Worm (Caenorhabditis elegans): ENCODE results near the gene wrt-6.

Gene wrt-6

DNA sequence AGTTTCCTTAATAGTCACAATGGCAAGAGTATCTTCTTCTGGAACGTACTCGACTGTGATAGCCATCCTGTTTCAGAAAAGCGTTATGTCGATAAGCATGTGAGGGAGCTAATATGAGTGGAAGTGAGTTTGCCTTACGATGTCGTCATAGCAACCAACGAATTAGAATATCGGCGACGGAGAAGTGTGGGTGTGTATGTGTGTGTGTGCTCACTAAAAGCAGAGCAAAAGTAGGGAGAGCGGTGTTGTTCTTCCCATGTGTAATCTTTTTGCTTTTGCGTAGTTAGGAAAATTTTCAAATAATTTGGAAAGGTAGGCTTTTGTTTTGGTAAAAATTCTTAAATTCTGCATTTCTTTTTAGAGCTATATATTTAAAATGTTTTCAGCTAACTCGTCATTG is 28.9 kb upstream of the wrt-6 start, which contains the start of gene ZK813.5:
ZK813.5 (minus strand) TSS at position 101 of the 400 bp plus-strand sequence.
- TF ChIP-seq ceh-36 (tag; optimal IDR thresholded peaks at IDR 0.05) (no peak), ceh-13 (GFP tag; optimal IDR thresholded peaks at IDR 0.05) (no peak), F13C5.2 (tag; optimal IDR thresholded peaks at IDR 0.05) (no peak), flt-1 (GFP tag; IDR thresholded peaks at IDR 0.05) (no peak), tbx-37 (GFP tag; conservative IDR thresholded peaks at IDR 0.05) (no peak), hmg-4 (GFP tag; optimal IDR thresholded peaks at IDR 0.05) (no peak), tra-4 (tag; optimal IDR thresholded peaks at IDR 0.05) (no peak), aly-1 (tag; optimal IDR thresholded peaks at IDR 0.05) (no peak), sea-1 (GFP tag; conservative IDR thresholded peaks at IDR 0.05) (no peak), hnd-1 (tag; optimal IDR thresholded peaks at IDR 0.05) (no peak), tbx-11 (GFP tag; IDR thresholded peaks at IDR 0.05) (no peak), B0310.2 (tag; optimal IDR thresholded peaks at IDR 0.05) (no peak), ama-1 (optimal IDR thresholded peaks at IDR 0.05) (no peak), hmbx-1 (tag; optimal IDR thresholded peaks at IDR 0.05) (no peak), ets-7 (tag; optimal IDR thresholded peaks at IDR 0.05) (no peak), pes-1 (GFP tag; IDR thresholded peaks at IDR 0.05) (no peak)

DNA sequence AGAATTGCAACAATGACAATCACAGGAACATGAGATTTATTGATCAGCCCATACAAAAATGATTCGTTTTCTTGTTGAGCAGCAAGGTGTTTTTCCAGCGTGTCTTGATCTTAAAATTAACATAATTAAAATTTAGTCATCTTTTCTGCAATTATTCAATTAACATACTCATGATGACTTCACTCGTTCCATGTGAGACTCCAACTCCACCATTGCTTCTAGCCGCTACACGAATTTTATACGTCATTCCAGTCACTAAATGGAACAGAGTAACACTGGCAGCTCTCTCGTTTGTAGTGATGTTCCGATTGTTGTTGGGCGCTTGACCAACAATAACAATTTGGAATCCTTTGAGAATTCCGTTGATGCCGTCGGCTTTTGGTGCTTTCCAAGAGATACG is 26.2 kb upstream of the wrt-6 start:
- TF ChIP-seq B0310.2 (tag; optimal IDR thresholded peaks at IDR 0.05) (no peak), sea-1 (GFP tag; conservative IDR thresholded peaks at IDR 0.05) (no peak), flt-1 (GFP tag; IDR thresholded peaks at IDR 0.05) (no peak), ets-7 (tag; optimal IDR thresholded peaks at IDR 0.05) (no peak), ama-1 (optimal IDR thresholded peaks at IDR 0.05) (no peak), aly-1 (tag; optimal IDR thresholded peaks at IDR 0.05) (no peak), hnd-1 (tag; optimal IDR thresholded peaks at IDR 0.05) (no peak), tra-4 (tag; optimal IDR thresholded peaks at IDR 0.05) (no peak), hmg-4 (GFP tag; optimal IDR thresholded peaks at IDR 0.05) (no peak), pes-1 (GFP tag; IDR thresholded peaks at IDR 0.05) (no peak)

DNA sequence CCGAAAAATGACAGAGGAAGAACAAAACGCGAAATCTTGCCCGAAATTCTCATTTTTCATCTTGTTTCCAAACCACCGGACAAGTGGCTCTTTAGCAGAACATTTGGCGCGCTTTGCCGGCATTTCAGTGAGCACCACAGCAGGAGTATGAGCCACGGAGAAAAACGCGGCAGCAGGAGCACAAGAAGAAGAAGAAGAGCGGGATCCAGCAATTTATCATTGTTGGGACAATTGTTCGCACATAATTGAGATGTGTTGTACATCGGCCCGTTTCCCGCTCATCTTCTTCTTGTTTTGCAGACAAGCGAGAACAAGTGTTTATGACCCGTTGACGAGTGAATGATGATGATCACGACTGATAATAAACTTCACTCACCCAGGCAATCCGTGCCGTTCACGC is 24.5 kb upstream of the wrt-6 start:
- TF ChIP-seq B0310.2 (tag; optimal IDR thresholded peaks at IDR 0.05) (no peak), ceh-13 (GFP tag; optimal IDR thresholded peaks at IDR 0.05) (no peak), hmg-4 (GFP tag; optimal IDR thresholded peaks at IDR 0.05) (no peak), tbx-11 (GFP tag; IDR thresholded peaks at IDR 0.05) (no peak), hmbx-1 (tag; optimal IDR thresholded peaks at IDR 0.05) (no peak), ets-7 (tag; optimal IDR thresholded peaks at IDR 0.05) (no peak), scrt-1 (GFP tag; IDR thresholded peaks at IDR 0.05) (no peak), hnd-1 (tag; optimal IDR thresholded peaks at IDR 0.05) (no peak), ceh-36 (tag; optimal IDR thresholded peaks at IDR 0.05) (no peak), aly-1 (tag; optimal IDR thresholded peaks at IDR 0.05) (no peak)

DNA sequence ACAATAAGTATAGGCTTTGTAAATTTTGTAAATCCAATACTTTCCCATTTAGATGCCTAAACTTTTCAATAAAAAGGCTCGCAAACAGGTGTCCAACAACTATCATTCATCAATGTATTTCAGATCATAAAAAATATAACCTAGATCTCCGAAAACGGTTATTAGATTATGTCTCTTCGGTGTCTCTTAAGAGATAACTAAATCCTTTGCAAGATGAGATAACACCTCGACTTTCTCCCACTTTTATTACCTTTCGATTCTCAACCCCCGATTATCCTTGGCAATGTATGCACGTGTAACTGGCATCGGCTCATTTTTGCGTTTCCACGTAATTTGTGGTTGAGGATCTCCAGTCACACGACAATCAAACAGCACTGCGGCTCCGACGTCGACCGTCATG is 18.0 kb upstream of the wrt-6 start:
- TF ChIP-seq flt-1 (GFP tag; IDR thresholded peaks at IDR 0.05) (no peak), ama-1 (optimal IDR thresholded peaks at IDR 0.05) (no peak), ets-7 (tag; optimal IDR thresholded peaks at IDR 0.05) (no peak), ceh-36 (tag; optimal IDR thresholded peaks at IDR 0.05) (no peak), B0310.2 (tag; optimal IDR thresholded peaks at IDR 0.05) (no peak), tra-4 (tag; optimal IDR thresholded peaks at IDR 0.05) (no peak), tbx-11 (GFP tag; IDR thresholded peaks at IDR 0.05) (no peak), ceh-13 (GFP tag; optimal IDR thresholded peaks at IDR 0.05) (no peak), F13C5.2 (tag; optimal IDR thresholded peaks at IDR 0.05) (no peak), tbx-37 (GFP tag; conservative IDR thresholded peaks at IDR 0.05) (no peak), hmg-4 (GFP tag; optimal IDR thresholded peaks at IDR 0.05) (no peak)

DNA sequence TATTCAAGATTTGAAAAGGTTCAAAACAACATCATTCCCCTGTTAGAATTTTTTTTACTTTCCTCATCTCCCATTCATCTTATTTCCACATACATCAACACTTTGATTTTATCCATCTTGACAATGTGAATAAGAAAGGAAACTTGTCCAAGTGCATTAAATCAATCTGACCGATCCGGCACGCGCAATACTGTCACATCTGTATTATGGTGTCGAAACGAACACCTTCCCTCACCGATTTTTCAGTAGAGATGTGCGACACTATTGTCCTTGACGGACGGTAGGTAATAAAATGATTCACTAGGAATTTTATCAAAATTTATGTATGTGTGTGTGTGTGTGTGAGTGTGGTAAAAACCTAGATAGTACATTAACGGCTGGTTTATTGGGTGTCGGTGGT is 16.2 kb upstream of the wrt-6 start:
- TF ChIP-seq tbx-11 (GFP tag; IDR thresholded peaks at IDR 0.05) (no peak), hmg-4 (GFP tag; optimal IDR thresholded peaks at IDR 0.05) (no peak), F13C5.2 (tag; optimal IDR thresholded peaks at IDR 0.05) (no peak), pes-1 (GFP tag; IDR thresholded peaks at IDR 0.05) (no peak), tbx-37 (GFP tag; conservative IDR thresholded peaks at IDR 0.05) (no peak), tra-4 (tag; optimal IDR thresholded peaks at IDR 0.05) (no peak), sea-1 (GFP tag; conservative IDR thresholded peaks at IDR 0.05) (no peak), hnd-1 (tag; optimal IDR thresholded peaks at IDR 0.05) (no peak), flt-1 (GFP tag; IDR thresholded peaks at IDR 0.05) (no peak), ceh-36 (tag; optimal IDR thresholded peaks at IDR 0.05) (no peak)

DNA sequence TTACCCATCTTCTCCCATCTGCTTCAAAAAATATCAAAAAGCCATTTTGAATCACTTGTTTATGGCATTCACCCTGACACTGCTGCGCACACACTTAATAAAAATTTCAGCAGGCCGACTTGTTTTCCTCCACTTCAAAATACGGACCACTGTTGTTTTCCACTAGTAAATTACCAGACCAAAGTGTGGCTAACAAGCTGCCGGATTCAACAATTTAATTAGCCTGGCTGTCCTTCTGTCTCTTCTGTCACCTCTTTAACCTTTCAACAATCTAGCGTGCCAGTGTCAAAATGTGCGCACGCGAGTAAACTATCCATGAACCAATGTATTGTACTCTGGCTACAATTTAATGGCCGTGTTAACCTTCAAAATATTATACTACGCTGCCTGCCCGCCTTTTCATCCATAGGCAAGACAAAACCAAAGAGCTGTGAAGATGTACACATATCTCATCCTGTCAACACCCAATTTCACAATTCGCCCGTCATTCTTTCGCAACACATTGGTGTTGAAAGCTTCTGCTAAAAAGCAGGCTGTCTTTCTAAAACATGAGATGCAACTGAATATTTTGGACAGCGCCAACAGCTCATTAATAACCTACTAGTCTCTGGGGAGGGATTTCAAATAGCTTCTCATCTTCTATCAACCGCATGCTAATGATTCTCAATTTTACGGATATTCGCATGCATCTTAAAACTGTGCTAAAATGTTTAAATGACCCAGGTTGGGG is 15.6 kb upstream of the wrt-6 start:
- no peak for TF ChIP-seq ets-7 (tag; optimal IDR thresholded peaks at IDR 0.05)
- no peak for TF ChIP-seq hnd-1 (tag; optimal IDR thresholded peaks at IDR 0.05)
- no peak for TF ChIP-seq F13C5.2 (tag; optimal IDR thresholded peaks at IDR 0.05)
- TF ChIP-seq pes-1 (GFP tag; IDR thresholded peaks at IDR 0.05) = no peak
- TF ChIP-seq sea-1 (GFP tag; conservative IDR thresholded peaks at IDR 0.05) = no peak
- no peak for TF ChIP-seq scrt-1 (GFP tag; IDR thresholded peaks at IDR 0.05)
- no peak for TF ChIP-seq tra-4 (tag; optimal IDR thresholded peaks at IDR 0.05)
- no peak for TF ChIP-seq ama-1 (optimal IDR thresholded peaks at IDR 0.05)
- no peak for TF ChIP-seq tbx-11 (GFP tag; IDR thresholded peaks at IDR 0.05)
- TF ChIP-seq flt-1 (GFP tag; IDR thresholded peaks at IDR 0.05) = no peak
- TF ChIP-seq ceh-36 (tag; optimal IDR thresholded peaks at IDR 0.05) = no peak
- no peak for TF ChIP-seq B0310.2 (tag; optimal IDR thresholded peaks at IDR 0.05)
- no peak for TF ChIP-seq hmbx-1 (tag; optimal IDR thresholded peaks at IDR 0.05)
- no peak for TF ChIP-seq hmg-4 (GFP tag; optimal IDR thresholded peaks at IDR 0.05)
- TF ChIP-seq ceh-13 (GFP tag; optimal IDR thresholded peaks at IDR 0.05) = no peak

DNA sequence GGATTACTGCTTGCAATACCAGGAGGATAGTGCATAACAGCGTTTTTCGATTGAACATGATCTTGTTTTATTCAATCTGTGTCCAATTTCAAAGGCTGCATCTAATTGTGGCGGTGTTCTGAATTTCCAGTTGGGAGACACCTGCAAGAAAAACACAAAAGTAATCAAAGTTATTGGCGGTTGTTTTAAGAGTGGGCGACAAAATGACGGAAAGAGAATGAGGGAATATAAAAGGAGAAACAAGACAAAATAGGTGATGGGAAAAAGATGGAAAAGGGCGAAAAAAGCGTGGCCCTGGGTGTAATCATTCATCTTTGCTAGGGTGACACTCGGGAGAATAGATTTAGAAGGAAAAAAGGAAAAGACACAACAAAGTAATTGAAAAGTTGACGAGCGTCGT is 14.3 kb upstream of the wrt-6 start, which contains the start of the genes ZK377.15 and sax-3:
ZK377.15 (minus strand) TSS at position 101 of the 400 bp plus-strand sequence.
sax-3 (minus strand) TSS at position 143 of the 400 bp plus-strand sequence.
- TF ChIP-seq tbx-11 (GFP tag; IDR thresholded peaks at IDR 0.05) (no peak), hmg-4 (GFP tag; optimal IDR thresholded peaks at IDR 0.05) (no peak), tbx-37 (GFP tag; conservative IDR thresholded peaks at IDR 0.05) (no peak), flt-1 (GFP tag; IDR thresholded peaks at IDR 0.05) (no peak), pes-1 (GFP tag; IDR thresholded peaks at IDR 0.05) (no peak), F13C5.2 (tag; optimal IDR thresholded peaks at IDR 0.05) (no peak), ets-7 (tag; optimal IDR thresholded peaks at IDR 0.05) (no peak)
